Fruit fly (Drosophila melanogaster): ENCODE data around the gene Prp4k.

The Prp4k gene

dm6 chr3L:257618-258475 lies 46.6 kb upstream of the Prp4k start, which contains the start of the genes DIP2 and wac (continued):
- TF ChIP-seq ATbp (GFP tag; optimal IDR thresholded peaks at IDR 0.05) (peak; percentile 4), CG17186 (GFP tag; optimal IDR thresholded peaks at IDR 0.05) (peak; percentile 84), CG4617 (GFP tag; optimal IDR thresholded peaks at IDR 0.05; ENCODE audit: borderline replicate concordance) (peak; percentile 63), CG2889 (GFP tag; IDR thresholded peaks at IDR 0.05) (peak; percentile 60; the same call in 2 of the 3 replicates), E2f1 (GFP tag; IDR thresholded peaks at IDR 0.05) (no peak; the same call in none of the 2 replicates), row (GFP tag; IDR thresholded peaks at IDR 0.05) (peak; percentile 68), gsb-n (tag; optimal IDR thresholded peaks at IDR 0.05) (no peak), Ravus (GFP tag; IDR thresholded peaks at IDR 0.05) (no peak), corto (GFP tag; optimal IDR thresholded peaks at IDR 0.05) (peak; percentile 30), PHDP (tag; optimal IDR thresholded peaks at IDR 0.05) (peak; percentile 47), CG17385 (GFP tag; optimal IDR thresholded peaks at IDR 0.05) (peak; percentile 53), Dip2 (GFP tag; IDR thresholded peaks at IDR 0.05) (no peak), knrl (GFP tag; IDR thresholded peaks at IDR 0.05; ENCODE audit: partially characterized antibody) (peak; percentile 90), Dek (tag; optimal IDR thresholded peaks at IDR 0.05) (no peak), sr (GFP tag; IDR thresholded peaks at IDR 0.05) (0 out of 3 replicates have a peak, but pooled peaks have one; percentile 5), CG8478 (optimal IDR thresholded peaks at IDR 0.05) (no peak), CG11560 (tag; IDR thresholded peaks at IDR 0.05) (peak; percentile 61; the same call in 2 of the 3 replicates), CG10321 (GFP tag; IDR thresholded peaks at IDR 0.05) (no peak), CG1603 (tag; optimal IDR thresholded peaks at IDR 0.05) (peak; percentile 74), gt (GFP tag; IDR thresholded peaks at IDR 0.05) (no peak), Opbp (GFP tag; IDR thresholded peaks at IDR 0.05; ENCODE audit: partially characterized antibody) (peak; percentile 87), twi (tag; optimal IDR thresholded peaks at IDR 0.05) (no peak), CG32767 (GFP tag; IDR thresholded peaks at IDR 0.05) (peak; percentile 14; the same call in 1 of the 2 replicates), fd102C (GFP tag; optimal IDR thresholded peaks at IDR 0.05) (peak; percentile 31), NfI (GFP tag; optimal IDR thresholded peaks at IDR 0.05) (peak; percentile 70), Hr51 (GFP tag; optimal IDR thresholded peaks at IDR 0.05) (peak in 1 of 2 experiments; percentile 82), CG10543 (GFP tag; optimal IDR thresholded peaks at IDR 0.05) (peak; percentile 78), CG34422 (GFP tag; IDR thresholded peaks at IDR 0.05) (peak; percentile 82), CG18599 (GFP tag; optimal IDR thresholded peaks at IDR 0.05) (no peak), CG6175 (GFP tag; IDR thresholded peaks at IDR 0.05) (peak; percentile 50; the same call in 2 of the 3 replicates), Ets97D (GFP tag; optimal IDR thresholded peaks at IDR 0.05) (peak; percentile 93), tgo (GFP tag; IDR thresholded peaks at IDR 0.05) (peak; percentile 71), CG9609 (GFP tag; optimal IDR thresholded peaks at IDR 0.05) (peak; percentile 82), NK7.1 (GFP tag; optimal IDR thresholded peaks at IDR 0.05) (peak; percentile 67), Blimp-1 (GFP tag; optimal IDR thresholded peaks at IDR 0.05) (no peak), lbe (GFP tag; optimal IDR thresholded peaks at IDR 0.05) (peak; percentile 69), dpn (GFP tag; optimal IDR thresholded peaks at IDR 0.05) (peak; percentile 72 to 90), CG10565 (GFP tag; optimal IDR thresholded peaks at IDR 0.05) (no peak), yki (optimal IDR thresholded peaks at IDR 0.05) (no peak), Kr (GFP tag; optimal IDR thresholded peaks at IDR 0.05) (no peak), h (optimal IDR thresholded peaks at IDR 0.05) (no peak), CG33213 (GFP tag; optimal IDR thresholded peaks at IDR 0.05) (peak; percentile 91), kni (GFP tag; optimal IDR thresholded peaks at IDR 0.05) (peak; percentile 71), CG4854 (GFP tag; optimal IDR thresholded peaks at IDR 0.05) (peak; percentile 59), CG12659 (GFP tag; optimal IDR thresholded peaks at IDR 0.05) (peak; percentile 94), cwo (GFP tag; optimal IDR thresholded peaks at IDR 0.05) (peak; percentile 10), nom (GFP tag; optimal IDR thresholded peaks at IDR 0.05) (no peak), Hr3 (GFP tag; optimal IDR thresholded peaks at IDR 0.05) (peak; percentile 75)

Measured in whole organism, embryonic.